Fruit fly (Drosophila melanogaster) whole organism, adult: ENCODE results near the gene rasp.

ENCODE experiments used
- CG11617 ChIP-seq: fragments of 200-800 bp; sonication (Bioruptor generic); optimal IDR thresholded peaks from 2 replicates; lab custom pipeline; 2017; ENCODE audit warnings: mild to moderate bottlenecking, missing biosample characterization, missing genetic modification reagents, missing genetic modification characterization
- CG12768 ChIP-seq: fragments of 200-800 bp; sonication (Bioruptor generic); optimal IDR thresholded peaks from 2 replicates; lab custom pipeline; 2017; ENCODE audit warnings: missing biosample characterization, missing genetic modification characterization, mild to moderate bottlenecking, moderate library complexity, missing genetic modification reagents
- CG1620 ChIP-seq: fragments of 200-800 bp; sonication (Bioruptor generic); optimal IDR thresholded peaks from 2 replicates; lab custom pipeline; 2016; ENCODE audit warnings: missing biosample characterization, missing genetic modification characterization
- Crg-1 ChIP-seq: fragments of 200-800 bp; sonication (Bioruptor generic); optimal IDR thresholded peaks from 2 replicates; lab custom pipeline; 2016; ENCODE audit warnings: missing biosample characterization, missing genetic modification characterization
- Hr96 ChIP-seq: fragments of 200-800 bp; sonication (Bioruptor generic); optimal IDR thresholded peaks from 2 replicates; lab custom pipeline; 2016; ENCODE audit warnings: missing biosample characterization, missing genetic modification characterization
- bab1 ChIP-seq: fragments of 200-800 bp; sonication (Bioruptor generic); optimal IDR thresholded peaks from 3 replicates; lab custom pipeline; 2019; ENCODE audit warnings: missing biosample characterization, mild to moderate bottlenecking, missing genetic modification characterization, moderate library complexity
- kay ChIP-seq: fragments of 200-800 bp; sonication (Bioruptor generic); peaks from one replicate; lab custom pipeline; 2016; ENCODE audit warnings: missing biosample characterization, missing genetic modification characterization, borderline replicate concordance
- pad ChIP-seq: fragments of 200-800 bp; sonication (Bioruptor generic); optimal IDR thresholded peaks from 3 replicates; lab custom pipeline; 2017; ENCODE audit warnings: missing biosample characterization, missing genetic modification characterization, mild to moderate bottlenecking, moderate library complexity, missing genetic modification reagents
- tj ChIP-seq: fragments of 200-800 bp; sonication (Bioruptor generic); optimal IDR thresholded peaks from 3 replicates; lab custom pipeline; 2017; ENCODE audit warnings: missing biosample characterization, mild to moderate bottlenecking, missing genetic modification characterization, moderate library complexity
- toe ChIP-seq: fragments of 200-800 bp; sonication (Bioruptor generic); optimal IDR thresholded peaks from 2 replicates; lab custom pipeline; 2016; ENCODE audit warnings: missing biosample characterization, missing genetic modification characterization

- TF ChIP-seq Hr96 (GFP tag; lab: Kevin White, UChicago) (no peak), tj (GFP tag; lab: Kevin White, UChicago) (no peak), CG11617 (GFP tag; lab: Kevin White, UChicago) (no peak), bab1 (GFP tag; lab: Kevin White, UChicago) (no peak), kay (GFP tag; lab: Kevin White, UChicago) (no peak), pad (GFP tag; lab: Kevin White, UChicago) (no peak), toe (GFP tag; lab: Kevin White, UChicago) (no peak), Crg-1 (GFP tag; lab: Kevin White, UChicago) (no peak), CG12768 (GFP tag; lab: Kevin White, UChicago) (no peak), CG1620 (GFP tag; lab: Kevin White, UChicago) (no peak)
These were observed 42.4 kb downstream of the rasp start, which contains the start of gene CG33159 for dm6 chr3L:3204348-3204747.
